Worm (Caenorhabditis elegans): Measurements from ENCODE around the gene lurp-4.

ce11 chrV:13053635-13054034 is 38.8 kb upstream of the lurp-4 start, which contains the start of gene srr-1:
- no peak for TF ChIP-seq pha-4 (tag; optimal IDR thresholded peaks at IDR 0.05)
- TF ChIP-seq unc-120 (tag; optimal IDR thresholded peaks at IDR 0.05; ENCODE audit: poor library complexity, severe bottlenecking): no peak
- TF ChIP-seq lin-13 (tag; optimal IDR thresholded peaks at IDR 0.05): no peak
- no peak for TF ChIP-seq snpc-4 (tag; optimal IDR thresholded peaks at IDR 0.05)
- TF ChIP-seq lsy-2 (tag; optimal IDR thresholded peaks at IDR 0.05): no peak
- no peak for TF ChIP-seq tbx-8 (GFP tag; optimal IDR thresholded peaks at IDR 0.05)
- no peak for TF ChIP-seq ztf-11 (tag; optimal IDR thresholded peaks at IDR 0.05)
- no peak for TF ChIP-seq unc-62 (GFP tag; optimal IDR thresholded peaks at IDR 0.05)
- TF ChIP-seq nhr-28 (tag; optimal IDR thresholded peaks at IDR 0.05): no peak
- no peak for TF ChIP-seq nhr-76 (tag; optimal IDR thresholded peaks at IDR 0.05)
- no peak for TF ChIP-seq drap-1 (GFP tag; optimal IDR thresholded peaks at IDR 0.05)
